Fruit fly (Drosophila melanogaster) whole organism, pupa: ENCODE results near the gene mei-217.
A peak's percentile ranks its signal among the peaks of the same experiment; 100 is the strongest.

ENCODE experiments used
- CG10348 ChIP-seq: fragments of 200-800 bp; sonication (Bioruptor generic); IDR thresholded peaks from 2 replicates; pipeline ENCODE4 v1.3.6; 2022; ENCODE audit warnings: missing biosample characterization, missing genetic modification characterization
- CG12605 ChIP-seq: fragments of 200-800 bp; sonication (Bioruptor generic); IDR thresholded peaks from 2 replicates; pipeline ENCODE4 v1.3.6; 2022; ENCODE audit warnings: missing biosample characterization, missing genetic modification characterization
- CG13204 ChIP-seq: fragments of 200-800 bp; sonication (Bioruptor generic); optimal IDR thresholded peaks from 2 replicates; lab custom pipeline; 2018; ENCODE audit warnings: missing biosample characterization, mild to moderate bottlenecking, missing genetic modification characterization, moderate library complexity
- CG14655 ChIP-seq: fragments of 200-800 bp; sonication (Bioruptor generic); optimal IDR thresholded peaks from 3 replicates; lab custom pipeline; 2017; ENCODE audit warnings: mild to moderate bottlenecking, missing biosample characterization, missing genetic modification reagents, missing genetic modification characterization
- CG15710 ChIP-seq: fragments of 200-800 bp; sonication (Bioruptor generic); optimal IDR thresholded peaks from 2 replicates; lab custom pipeline; 2018; ENCODE audit warnings: missing biosample characterization, mild to moderate bottlenecking, missing genetic modification characterization, moderate library complexity
- CG17806 ChIP-seq: fragments of 200-800 bp; sonication (Bioruptor generic); optimal IDR thresholded peaks from 2 replicates; lab custom pipeline; 2018; ENCODE audit warnings: missing biosample characterization, mild to moderate bottlenecking, missing genetic modification characterization, moderate library complexity
- CG32121 ChIP-seq: fragments of 200-800 bp; sonication (Bioruptor generic); IDR thresholded peaks from 2 replicates; pipeline ENCODE4 v1.3.6; 2022; ENCODE audit warnings: missing biosample characterization, missing genetic modification characterization
- CG34367 ChIP-seq: fragments of 200-800 bp; sonication (Bioruptor generic); optimal IDR thresholded peaks from 2 replicates; lab custom pipeline; 2018; ENCODE audit warnings: missing biosample characterization, mild to moderate bottlenecking, missing genetic modification characterization
- CG4496 ChIP-seq: fragments of 200-800 bp; sonication (Bioruptor generic); IDR thresholded peaks from 3 replicates; pipeline ENCODE4 v1.3.6; 2022; ENCODE audit warnings: missing biosample characterization, missing genetic modification characterization
- CG8159 ChIP-seq: fragments of 200-800 bp; sonication (Bioruptor generic); optimal IDR thresholded peaks from 3 replicates; lab custom pipeline; 2018; ENCODE audit warnings: missing biosample characterization, mild to moderate bottlenecking, missing genetic modification characterization, moderate library complexity
- CG8301 ChIP-seq: fragments of 200-800 bp; sonication (Bioruptor generic); optimal IDR thresholded peaks from 2 replicates; lab custom pipeline; 2018; ENCODE audit warnings: missing biosample characterization, mild to moderate bottlenecking, missing genetic modification characterization
- CG9948 ChIP-seq: fragments of 200-800 bp; sonication (Bioruptor generic); optimal IDR thresholded peaks from 2 replicates; lab custom pipeline; 2018; ENCODE audit warnings: missing biosample characterization, mild to moderate bottlenecking, missing genetic modification characterization, moderate library complexity
- D1 ChIP-seq: fragments of 200-800 bp; sonication (Bioruptor generic); optimal IDR thresholded peaks from 2 replicates; lab custom pipeline; 2018; ENCODE audit warnings: missing biosample characterization, mild to moderate bottlenecking, missing genetic modification characterization, moderate library complexity
- EcR ChIP-seq: fragments of 200-800 bp; sonication (Bioruptor generic); optimal IDR thresholded peaks from 3 replicates; lab custom pipeline; 2019; ENCODE audit warnings: missing biosample characterization, missing genetic modification characterization, mild to moderate bottlenecking, moderate library complexity, missing genetic modification reagents
- Ets98B ChIP-seq: fragments of 200-800 bp; sonication (Bioruptor generic); IDR thresholded peaks from 2 replicates; pipeline ENCODE4 v1.3.6; 2022; ENCODE audit warnings: missing biosample characterization, missing genetic modification characterization
- Pif1A ChIP-seq: fragments of 200-800 bp; sonication (Bioruptor generic); optimal IDR thresholded peaks from 3 replicates; lab custom pipeline; 2016; ENCODE audit warnings: missing biosample characterization, missing genetic modification characterization
- Pif1B ChIP-seq: fragments of 200-800 bp; sonication (Bioruptor generic); optimal IDR thresholded peaks from 3 replicates; lab custom pipeline; 2016; ENCODE audit warnings: missing biosample characterization, missing genetic modification characterization
- Snoo ChIP-seq: fragments of 200-800 bp; sonication (Bioruptor generic); optimal IDR thresholded peaks from 3 replicates; lab custom pipeline; 2017; ENCODE audit warnings: missing biosample characterization, mild to moderate bottlenecking, missing genetic modification characterization, inconsistent platforms
- fd96Ca ChIP-seq: fragments of 200-800 bp; sonication (Bioruptor generic); IDR thresholded peaks from 3 replicates; pipeline ENCODE4 v1.3.6; 2022; ENCODE audit warnings: missing biosample characterization, missing genetic modification characterization
- gl ChIP-seq: fragments of 200-800 bp; sonication (Bioruptor generic); optimal IDR thresholded peaks from 2 replicates; lab custom pipeline; 2018; ENCODE audit warnings: missing biosample characterization, mild to moderate bottlenecking, missing genetic modification characterization
- rn ChIP-seq: fragments of 200-800 bp; sonication (Bioruptor generic); IDR thresholded peaks from 2 replicates; pipeline ENCODE4 v1.3.6; 2022; ENCODE audit warnings: missing biosample characterization, missing genetic modification characterization

mei-217 gene

dm6 chrX:17142940-17143534 is at the start of gene mei-217, which contains the start of gene mei-218:
Gene mei-217, minus strand, starts transcription at chrX:17142990.
Gene mei-218, minus strand, starts transcription at chrX:17142990.
- no peak for TF ChIP-seq CG4496 (GFP tag; lab: Robert Waterston, UW)
- TF ChIP-seq CG8159 (tag; lab: Kevin White, UChicago) = no peak
- TF ChIP-seq CG13204 = no peak
- no peak for TF ChIP-seq CG9948
- TF ChIP-seq Pif1A (GFP tag; lab: Kevin White, UChicago) = no peak
- TF ChIP-seq CG8301 (tag; lab: Kevin White, UChicago) = no peak
- no peak for TF ChIP-seq CG34367 (tag; lab: Kevin White, UChicago)
- no peak for TF ChIP-seq rn
- no peak for TF ChIP-seq D1 (tag; lab: Kevin White, UChicago)
- no peak for TF ChIP-seq EcR (GFP tag; lab: Kevin White, UChicago)
- no peak for TF ChIP-seq Pif1B
- no peak for TF ChIP-seq CG32121 (GFP tag; lab: Robert Waterston, UW)
- TF ChIP-seq CG17806 = no peak
- no peak for TF ChIP-seq CG12605 (GFP tag; lab: Robert Waterston, UW)
- no peak for TF ChIP-seq CG15710 (tag; lab: Kevin White, UChicago)

- TF ChIP-seq CG9948 (no peak), Pif1A (GFP tag; lab: Kevin White, UChicago) (no peak), Snoo (no peak), CG15710 (tag; lab: Kevin White, UChicago) (no peak), D1 (tag; lab: Kevin White, UChicago) (no peak), CG17806 (no peak), CG32121 (GFP tag; lab: Robert Waterston, UW) (no peak), fd96Ca (GFP tag; lab: Robert Waterston, UW) (no peak), EcR (GFP tag; lab: Kevin White, UChicago) (no peak), CG12605 (GFP tag; lab: Robert Waterston, UW) (no peak), Ets98B (no peak), CG4496 (GFP tag; lab: Robert Waterston, UW) (no peak), CG8301 (tag; lab: Kevin White, UChicago) (no peak), Pif1B (no peak), rn (no peak), CG10348 (GFP tag; lab: Robert Waterston, UW) (no peak), CG8159 (tag; lab: Kevin White, UChicago) (no peak), CG34367 (tag; lab: Kevin White, UChicago) (no peak), gl (no peak), CG13204 (no peak)
These were observed 45.4 kb upstream of the mei-217 start for dm6 chrX:17188167-17188566.

dm6 chrX:17187495-17187894 is 44.7 kb upstream of the mei-217 start:
- peak; percentile 57; the same call in 1 of the 2 replicates for TF ChIP-seq CG32121 (GFP tag; lab: Robert Waterston, UW)
- TF ChIP-seq CG17806 = peak; percentile 20
- no peak for TF ChIP-seq CG10348 (GFP tag; lab: Robert Waterston, UW)
- no peak for TF ChIP-seq rn
- TF ChIP-seq CG8301 (tag; lab: Kevin White, UChicago) = peak; percentile 20
- peak; percentile 54 for TF ChIP-seq Ets98B
- 0 out of 2 replicates have a peak, but pooled peaks have one; percentile 36 for TF ChIP-seq CG12605 (GFP tag; lab: Robert Waterston, UW)
- peak; percentile 12 for TF ChIP-seq CG14655 (GFP tag; lab: Kevin White, UChicago)
- TF ChIP-seq Pif1A (GFP tag; lab: Kevin White, UChicago) = peak; percentile 30
- peak; percentile 73 for TF ChIP-seq CG4496 (GFP tag; lab: Robert Waterston, UW)
- 0 out of 3 replicates have a peak, but pooled peaks have one; percentile 28 for TF ChIP-seq fd96Ca (GFP tag; lab: Robert Waterston, UW)
- TF ChIP-seq CG13204 = no peak
- peak; percentile 4 for TF ChIP-seq CG9948
- peak; percentile 2 for TF ChIP-seq Pif1B
- TF ChIP-seq, all 21 proteins: peak for 11

dm6 chrX:17186432-17186831 is 43.6 kb upstream of the mei-217 start:
- no peak for TF ChIP-seq Pif1A (GFP tag; lab: Kevin White, UChicago)
- TF ChIP-seq rn = no peak
- TF ChIP-seq CG10348 (GFP tag; lab: Robert Waterston, UW) = no peak
- TF ChIP-seq D1 (tag; lab: Kevin White, UChicago) = no peak
- no peak for TF ChIP-seq CG8159 (tag; lab: Kevin White, UChicago)
- no peak for TF ChIP-seq CG13204
- TF ChIP-seq CG17806 = no peak
- TF ChIP-seq Pif1B = no peak
- TF ChIP-seq CG4496 (GFP tag; lab: Robert Waterston, UW) = no peak
- TF ChIP-seq CG8301 (tag; lab: Kevin White, UChicago) = no peak
- no peak for TF ChIP-seq CG34367 (tag; lab: Kevin White, UChicago)
- no peak for TF ChIP-seq CG12605 (GFP tag; lab: Robert Waterston, UW)

- TF ChIP-seq CG34367 (tag; lab: Kevin White, UChicago) (no peak), Ets98B (no peak), CG10348 (GFP tag; lab: Robert Waterston, UW) (no peak), CG4496 (GFP tag; lab: Robert Waterston, UW) (no peak), fd96Ca (GFP tag; lab: Robert Waterston, UW) (no peak), CG9948 (no peak), CG14655 (GFP tag; lab: Kevin White, UChicago) (no peak), CG8301 (tag; lab: Kevin White, UChicago) (no peak), EcR (GFP tag; lab: Kevin White, UChicago) (no peak), Pif1B (no peak), CG8159 (tag; lab: Kevin White, UChicago) (no peak)
These were observed 40.7 kb upstream of the mei-217 start for dm6 chrX:17183486-17183885.
